Worm (Caenorhabditis elegans): ENCODE measurements around the gene T20D3.6.

Gene T20D3.6

ce11 chrIV:9353728-9354127, 14.6 kb upstream of the T20D3.6 start:
- TF ChIP-seq T23F11.4 (GFP tag; optimal IDR thresholded peaks at IDR 0.05) (no peak), Y22D7AL.16 (tag; optimal IDR thresholded peaks at IDR 0.05) (no peak), elt-4 (tag; optimal IDR thresholded peaks at IDR 0.05) (no peak), C08G9.2 (tag; optimal IDR thresholded peaks at IDR 0.05) (no peak), odd-2 (tag; optimal IDR thresholded peaks at IDR 0.05) (no peak), ceh-24 (tag; optimal IDR thresholded peaks at IDR 0.05) (no peak), ref-2 (tag; optimal IDR thresholded peaks at IDR 0.05) (no peak), ceh-9 (tag; optimal IDR thresholded peaks at IDR 0.05) (no peak), pqm-1 (tag; optimal IDR thresholded peaks at IDR 0.05) (no peak), sdc-2 (tag; optimal IDR thresholded peaks at IDR 0.05) (no peak), ceh-34 (tag; optimal IDR thresholded peaks at IDR 0.05) (no peak), ceh-31 (tag; optimal IDR thresholded peaks at IDR 0.05) (no peak), npax-4 (tag; optimal IDR thresholded peaks at IDR 0.05) (no peak), sox-4 (tag; optimal IDR thresholded peaks at IDR 0.05) (no peak), ceh-22 (tag; optimal IDR thresholded peaks at IDR 0.05) (no peak), ahr-1 (tag; optimal IDR thresholded peaks at IDR 0.05) (no peak), pros-1 (tag; optimal IDR thresholded peaks at IDR 0.05) (no peak)

- TF ChIP-seq ama-1 (optimal IDR thresholded peaks at IDR 0.05), result no peak
- peak; percentile 8 for TF ChIP-seq unc-42 (tag; optimal IDR thresholded peaks at IDR 0.05)
These were observed 4.0 kb upstream of the T20D3.6 start, which contains the start of gene pigc-1 for ce11 chrIV:9343102-9343599. Gene pigc-1, minus strand, starts transcription at chrIV:9343152.

- TF ChIP-seq mec-3 (tag; optimal IDR thresholded peaks at IDR 0.05; ENCODE audit: borderline replicate concordance) (no peak), ceh-24 (tag; optimal IDR thresholded peaks at IDR 0.05) (no peak), che-1 (tag; optimal IDR thresholded peaks at IDR 0.05) (no peak), elt-2 (tag; optimal IDR thresholded peaks at IDR 0.05) (no peak), sdc-2 (tag; optimal IDR thresholded peaks at IDR 0.05) (no peak), pqm-1 (tag; optimal IDR thresholded peaks at IDR 0.05) (no peak), eyg-1 (tag; optimal IDR thresholded peaks at IDR 0.05) (no peak)
These were observed 2.5 kb upstream of the T20D3.6 start, which contains the start of gene vps-26 for ce11 chrIV:9341591-9341990. Gene vps-26, minus strand, starts transcription at chrIV:9341790.

ce11 chrIV:9336538-9337090, 2.5 kb downstream of the T20D3.6 start, which contains the start of gene T20D3.5:
Gene T20D3.5, plus strand, starts transcription at chrIV:9337040.
- TF ChIP-seq ceh-45 (GFP tag; IDR thresholded peaks at IDR 0.05) (no peak), ceh-2 (tag; optimal IDR thresholded peaks at IDR 0.05) (peak; percentile 7), pat-9 (tag; optimal IDR thresholded peaks at IDR 0.05) (no peak), ceh-48 (tag; optimal IDR thresholded peaks at IDR 0.05) (no peak), ttx-3 (tag; optimal IDR thresholded peaks at IDR 0.05) (no peak), odd-2 (tag; optimal IDR thresholded peaks at IDR 0.05) (no peak), sdc-2 (tag; optimal IDR thresholded peaks at IDR 0.05) (no peak), ceh-18 (tag; optimal IDR thresholded peaks at IDR 0.05) (no peak), unc-3 (GFP tag; conservative IDR thresholded peaks at IDR 0.05) (no peak), unc-3 (tag; optimal IDR thresholded peaks at IDR 0.05) (no peak), lim-6 (tag; optimal IDR thresholded peaks at IDR 0.05) (no peak), tbx-2 (tag; optimal IDR thresholded peaks at IDR 0.05) (peak; percentile 7), dve-1 (tag; optimal IDR thresholded peaks at IDR 0.05) (no peak), ceh-22 (tag; optimal IDR thresholded peaks at IDR 0.05) (no peak), pros-1 (tag; optimal IDR thresholded peaks at IDR 0.05) (no peak), ahr-1 (tag; optimal IDR thresholded peaks at IDR 0.05) (no peak), tbx-7 (tag; optimal IDR thresholded peaks at IDR 0.05) (no peak)
